Worm (Caenorhabditis elegans): ENCODE results near the gene ttr-18.
"Not testable (repeated sequence)": the region's sequence is repeated elsewhere in the genome, so short reads cannot be mapped to it uniquely, and the experiment has no call there.

ce11 chrII:11442425-11442824 lies 44.1 kb downstream of the ttr-18 start, which contains the start of gene ebp-2:
- TF ChIP-seq lin-54 (GFP tag; optimal IDR thresholded peaks at IDR 0.05); ceh-91 (GFP tag; IDR thresholded peaks at IDR 0.05); nfya-1 (tag; optimal IDR thresholded peaks at IDR 0.05; ENCODE audit: borderline replicate concordance, insufficient read depth); snpc-4 (GFP tag; optimal IDR thresholded peaks at IDR 0.05); snpc-4 (tag; optimal IDR thresholded peaks at IDR 0.05); pha-4 (tag; optimal IDR thresholded peaks at IDR 0.05); ama-1 (optimal IDR thresholded peaks at IDR 0.05); ama-1 (GFP tag; optimal IDR thresholded peaks at IDR 0.05); dpl-1 (GFP tag; optimal IDR thresholded peaks at IDR 0.05); ccch-3 (GFP tag; optimal IDR thresholded peaks at IDR 0.05); nhr-90 (tag; optimal IDR thresholded peaks at IDR 0.05); madf-3 (GFP tag; IDR thresholded peaks at IDR 0.05); lsl-1 (GFP tag; optimal IDR thresholded peaks at IDR 0.05): not testable (repeated sequence)

Data from whole organism, young adult.